Worm (Caenorhabditis elegans) whole organism, L1 larva: ENCODE measurements around the gene F32D8.12.

Source experiments
- egl-27 ChIP-seq, 2 experiments: fragments of 150-350 bp in 1 of 2; sonication (generic microtip); optimal IDR thresholded peaks; 3 replicates each; lab custom pipeline; 2017 to 2018; ENCODE audit warnings: missing biosample characterization in 2 of 2, missing genetic modification characterization in 2 of 2, missing genetic modification reagents in 2 of 2
- elt-2 ChIP-seq: sonication (generic microtip); optimal IDR thresholded peaks from 2 replicates; lab custom pipeline; 2016; ENCODE audit warnings: missing genetic modification characterization, mild to moderate bottlenecking, inconsistent platforms, missing compliant biosample characterization, missing genetic modification reagents
- fos-1 ChIP-seq: fragments of 150-350 bp; optimal IDR thresholded peaks from 2 replicates; lab custom pipeline; 2014; ENCODE audit warnings: missing biosample characterization, missing genetic modification characterization
- nhr-11 ChIP-seq: fragments of 150-350 bp; optimal IDR thresholded peaks from 2 replicates; lab custom pipeline; 2014; ENCODE audit warnings: missing biosample characterization, missing genetic modification characterization
- nhr-28 ChIP-seq: fragments of 150-350 bp; optimal IDR thresholded peaks from 2 replicates; lab custom pipeline; 2014; ENCODE audit warnings: missing biosample characterization, missing genetic modification characterization
- nhr-90 ChIP-seq: sonication (generic microtip); optimal IDR thresholded peaks from 2 replicates; lab custom pipeline; 2016; ENCODE audit warnings: mild to moderate bottlenecking, missing genetic modification characterization, missing compliant biosample characterization; ENCODE audit not compliant: poor library complexity
- zip-4 ChIP-seq: fragments of 200-800 bp; sonication (Bioruptor generic); optimal IDR thresholded peaks from 2 replicates; lab custom pipeline; 2018; ENCODE audit warnings: mild to moderate bottlenecking, missing genetic modification characterization, moderate library complexity, missing compliant biosample characterization

- no peak for TF ChIP-seq nhr-28
- no peak for TF ChIP-seq fos-1 (tag; lab: Kevin White, UChicago)
- TF ChIP-seq nhr-11 (tag; lab: Kevin White, UChicago) = no peak
- TF ChIP-seq egl-27 (tag; optimal IDR thresholded peaks at IDR 0.05; lab: Kevin White, UChicago) = no peak
- no peak for TF ChIP-seq zip-4
- TF ChIP-seq elt-2 = no peak
- no peak for TF ChIP-seq nhr-90
These were observed 12.9 kb upstream of the F32D8.12 start, which contains the start of gene F32D8.15 for ce11 chrV:10903748-10904147.
